Worm (Caenorhabditis elegans) whole organism, L2 larva: ENCODE data around the gene nspd-4.

Source experiments
- ZK546.5 ChIP-seq: sonication (generic microtip); optimal IDR thresholded peaks from 2 replicates; lab custom pipeline; 2017; ENCODE audit warnings: missing biosample characterization, missing genetic modification characterization
- alr-1 ChIP-seq: fragments of 150-350 bp; optimal IDR thresholded peaks from 2 replicates; lab custom pipeline; 2014; ENCODE audit warnings: missing biosample characterization, missing genetic modification characterization
- ama-1 ChIP-seq: fragments of 150-350 bp; optimal IDR thresholded peaks from 2 replicates; lab custom pipeline; 2018; ENCODE audit warnings: inconsistent platforms
- ceh-82 ChIP-seq: fragments of 150-350 bp; optimal IDR thresholded peaks from 2 replicates; lab custom pipeline; 2014; ENCODE audit warnings: missing biosample characterization, missing genetic modification characterization
- crh-2 ChIP-seq: sonication (generic microtip); optimal IDR thresholded peaks from 2 replicates; lab custom pipeline; 2017; ENCODE audit warnings: missing biosample characterization, missing genetic modification characterization
- dmd-4 ChIP-seq: sonication (generic microtip); optimal IDR thresholded peaks from 2 replicates; lab custom pipeline; 2017; ENCODE audit warnings: missing biosample characterization, missing genetic modification characterization
- egl-27 ChIP-seq: sonication (generic microtip); optimal IDR thresholded peaks from 3 replicates; lab custom pipeline; 2017; ENCODE audit warnings: missing biosample characterization, missing genetic modification reagents, missing genetic modification characterization
- fos-1 ChIP-seq: fragments of 150-350 bp; optimal IDR thresholded peaks from 2 replicates; lab custom pipeline; 2014; ENCODE audit warnings: missing biosample characterization, missing genetic modification characterization
- mdl-1 ChIP-seq, 2 experiments: fragments of 150-350 bp in 1 of 2; sonication (generic microtip) in 1 of 2; optimal IDR thresholded peaks; 2 replicates each; lab custom pipeline; 2017; ENCODE audit warnings: missing biosample characterization in 2 of 2, missing genetic modification characterization in 2 of 2
- nhr-12 ChIP-seq: fragments of 150-350 bp; optimal IDR thresholded peaks from 2 replicates; lab custom pipeline; 2014; ENCODE audit warnings: missing biosample characterization, missing genetic modification characterization
- nhr-129 ChIP-seq: fragments of 150-350 bp; optimal IDR thresholded peaks from 2 replicates; lab custom pipeline; 2014; ENCODE audit warnings: missing biosample characterization, missing genetic modification characterization
- nhr-77 ChIP-seq: fragments of 150-350 bp; optimal IDR thresholded peaks from 2 replicates; lab custom pipeline; 2014; ENCODE audit warnings: missing biosample characterization, missing genetic modification characterization
- ztf-4 ChIP-seq: fragments of 150-350 bp; optimal IDR thresholded peaks from 2 replicates; lab custom pipeline; 2014; ENCODE audit warnings: missing biosample characterization, missing genetic modification characterization

ce11 chrII:4873029-4873428 is 30.6 kb downstream of the nspd-4 start, which contains the start of gene col-73:
- TF ChIP-seq nhr-12 (no peak), ZK546.5 (tag; lab: Kevin White, UChicago) (no peak), alr-1 (no peak), dmd-4 (tag; lab: Kevin White, UChicago) (no peak), crh-2 (tag; lab: Kevin White, UChicago) (no peak), fos-1 (tag; lab: Kevin White, UChicago) (no peak), ama-1 (lab: Kevin White, UChicago) (no peak), ceh-82 (no peak), egl-27 (no peak), nhr-77 (tag; lab: Kevin White, UChicago) (no peak), ztf-4 (tag; lab: Kevin White, UChicago) (no peak), nhr-129 (tag; lab: Kevin White, UChicago) (no peak), mdl-1 (tag; optimal IDR thresholded peaks at IDR 0.05; lab: Kevin White, UChicago) (no peak)
